Worm (Caenorhabditis elegans) whole organism, mixed stage, embryonic: Measurements from ENCODE around the gene H04D03.2.

Source experiments
- blmp-1 ChIP-seq: fragments of 150-350 bp; optimal IDR thresholded peaks from 2 replicates; lab custom pipeline; 2014; ENCODE audit warnings: missing biosample characterization, missing genetic modification characterization
- lin-13 ChIP-seq: fragments of 150-350 bp; optimal IDR thresholded peaks from 2 replicates; lab custom pipeline; 2014; ENCODE audit warnings: missing biosample characterization, missing genetic modification characterization
- mls-2 ChIP-seq: sonication (generic microtip); optimal IDR thresholded peaks from 2 replicates; lab custom pipeline; 2016; ENCODE audit warnings: mild to moderate bottlenecking, missing genetic modification characterization, moderate library complexity, missing compliant biosample characterization
- nhr-12 ChIP-seq: fragments of 150-350 bp; optimal IDR thresholded peaks from 2 replicates; lab custom pipeline; 2014; ENCODE audit warnings: missing biosample characterization, missing genetic modification characterization
- nhr-76 ChIP-seq: sonication (generic microtip); optimal IDR thresholded peaks from 2 replicates; lab custom pipeline; 2017; ENCODE audit warnings: missing biosample characterization, missing genetic modification characterization
- pha-4 ChIP-seq: fragments of 150-350 bp; optimal IDR thresholded peaks from 2 replicates; lab custom pipeline; 2018; ENCODE audit warnings: missing biosample characterization, missing genetic modification reagents, missing genetic modification characterization
- snpc-4 ChIP-seq: fragments of 150-350 bp; optimal IDR thresholded peaks from 2 replicates; lab custom pipeline; 2014; ENCODE audit warnings: missing biosample characterization, missing genetic modification characterization
- zip-8 ChIP-seq: fragments of 150-350 bp; optimal IDR thresholded peaks from 2 replicates; lab custom pipeline; 2014; ENCODE audit warnings: missing biosample characterization, missing genetic modification characterization
- ztf-11 ChIP-seq: fragments of 150-350 bp; optimal IDR thresholded peaks from 2 replicates; lab custom pipeline; 2014; ENCODE audit warnings: missing biosample characterization, missing genetic modification characterization

- no peak for TF ChIP-seq nhr-12 (tag; lab: Kevin White, UChicago)
- TF ChIP-seq pha-4 (tag; lab: Kevin White, UChicago): no peak
- no peak for TF ChIP-seq blmp-1 (tag; lab: Kevin White, UChicago)
- TF ChIP-seq lin-13 (tag; lab: Kevin White, UChicago): no peak
- TF ChIP-seq snpc-4 (tag; lab: Kevin White, UChicago): no peak
- no peak for TF ChIP-seq ztf-11 (tag; lab: Kevin White, UChicago)
- no peak for TF ChIP-seq nhr-76 (tag; lab: Kevin White, UChicago)
- no peak for TF ChIP-seq zip-8
- no peak for TF ChIP-seq mls-2 (tag; lab: Kevin White, UChicago)
Observed at ce11 chrIII:10462935-10463548, 20.8 kb upstream of the H04D03.2 start.
